Fruit fly (Drosophila melanogaster) whole organism, embryonic: Measurements from ENCODE around the gene CG7530.

Experiments used
- B-H2 ChIP-seq: fragments of 200-800 bp; sonication (Bioruptor generic); optimal IDR thresholded peaks from 2 replicates; lab custom pipeline; 2018; ENCODE audit warnings: missing biosample characterization, mild to moderate bottlenecking, missing genetic modification characterization
- CG18764 ChIP-seq: fragments of 200-800 bp; sonication (Bioruptor generic); optimal IDR thresholded peaks from 3 replicates; lab custom pipeline; 2016; ENCODE audit warnings: missing biosample characterization, missing genetic modification characterization
- CG4617 ChIP-seq: fragments of 200-800 bp; sonication (Bioruptor generic); optimal IDR thresholded peaks from 3 replicates; lab custom pipeline; 2016; ENCODE audit warnings: missing biosample characterization, missing genetic modification characterization, borderline replicate concordance
- CG7928 ChIP-seq: fragments of 200-800 bp; sonication (Bioruptor generic); optimal IDR thresholded peaks from 2 replicates; lab custom pipeline; 2017; ENCODE audit warnings: missing biosample characterization, mild to moderate bottlenecking, missing genetic modification characterization
- CG8924 ChIP-seq: fragments of 200-800 bp; optimal IDR thresholded peaks from 3 replicates; lab custom pipeline; 2019; ENCODE audit warnings: missing biosample characterization, mild to moderate bottlenecking, missing genetic modification characterization, moderate library complexity
- E2f1 ChIP-seq: fragments of 200-800 bp; sonication (Bioruptor generic); IDR thresholded peaks from 2 replicates; pipeline ENCODE4 v1.3.6; 2022; ENCODE audit warnings: missing biosample characterization, missing genetic modification characterization
- HmgZ ChIP-seq: fragments of 200-800 bp; sonication (Bioruptor generic); optimal IDR thresholded peaks from 2 replicates; lab custom pipeline; 2018; ENCODE audit warnings: missing biosample characterization, mild to moderate bottlenecking, missing genetic modification characterization
- Sox102F ChIP-seq: fragments of 200-800 bp; sonication (Bioruptor generic); optimal IDR thresholded peaks from 2 replicates; lab custom pipeline; 2018; ENCODE audit warnings: missing biosample characterization, mild to moderate bottlenecking, missing genetic modification characterization, moderate library complexity
- Sry-δ ChIP-seq: fragments of 200-800 bp; sonication (Bioruptor generic); optimal IDR thresholded peaks from 2 replicates; lab custom pipeline; 2016; ENCODE audit warnings: missing biosample characterization, missing genetic modification characterization
- dimm ChIP-seq: fragments of 200-800 bp; sonication (Bioruptor generic); IDR thresholded peaks from 2 replicates; pipeline ENCODE4 v1.3.6; 2022; ENCODE audit warnings: missing biosample characterization, missing genetic modification characterization
- emc ChIP-seq: fragments of 200-800 bp; sonication (Bioruptor generic); optimal IDR thresholded peaks from 2 replicates; lab custom pipeline; 2016; ENCODE audit warnings: missing biosample characterization, missing genetic modification characterization
- sd ChIP-seq: fragments of 200-800 bp; sonication (Bioruptor generic); optimal IDR thresholded peaks from 3 replicates; lab custom pipeline; 2018; ENCODE audit warnings: missing biosample characterization, mild to moderate bottlenecking, missing genetic modification characterization, moderate library complexity
- sna ChIP-seq: fragments of 200-800 bp; sonication (Bioruptor generic); IDR thresholded peaks from 2 replicates; pipeline ENCODE4 v1.3.6; 2022; ENCODE audit warnings: missing biosample characterization, missing genetic modification characterization; ENCODE audit not compliant: partially characterized antibody

- TF ChIP-seq Sry-δ, result no peak
- no peak for TF ChIP-seq CG18764
- TF ChIP-seq CG7928 (GFP tag; lab: Kevin White, UChicago), result no peak
- TF ChIP-seq CG8924 (tag; lab: Kevin White, UChicago), result no peak
- no peak for TF ChIP-seq HmgZ
- TF ChIP-seq Sox102F (GFP tag; lab: Kevin White, UChicago), result no peak
- TF ChIP-seq E2f1 (GFP tag; lab: Robert Waterston, UW), result no peak
- no peak for TF ChIP-seq sna (GFP tag; lab: Robert Waterston, UW)
- TF ChIP-seq emc (GFP tag; lab: Kevin White, UChicago), result no peak
- TF ChIP-seq sd, result no peak
- TF ChIP-seq dimm (GFP tag; lab: Robert Waterston, UW), result no peak
- TF ChIP-seq CG4617, result no peak
- TF ChIP-seq B-H2 (GFP tag; lab: Kevin White, UChicago), result no peak
These were observed 8.9 kb upstream of the CG7530 start for dm6 chr3R:14740253-14740522.
